Worm (Caenorhabditis elegans) whole organism, L4 larva: ENCODE measurements around the gene T10D4.6.

Experiments used
- F37D6.2 ChIP-seq: sonication (generic microtip); optimal IDR thresholded peaks from 2 replicates; lab custom pipeline; 2016; ENCODE audit warnings: mild to moderate bottlenecking, missing genetic modification characterization, missing compliant biosample characterization
- F49E8.2 ChIP-seq: sonication (generic microtip); optimal IDR thresholded peaks from 2 replicates; lab custom pipeline; 2016; ENCODE audit warnings: missing compliant biosample characterization, mild to moderate bottlenecking, missing genetic modification characterization, borderline replicate concordance
- T20F7.1 ChIP-seq: fragments of 200-800 bp; sonication (Bioruptor generic); optimal IDR thresholded peaks from 2 replicates; lab custom pipeline; 2018; ENCODE audit warnings: mild to moderate bottlenecking, missing genetic modification characterization, missing compliant biosample characterization
- T26A8.4 ChIP-seq: fragments of 200-800 bp; sonication (Bioruptor generic); IDR thresholded peaks from 2 replicates; pipeline ENCODE4 v1.3.6; 2022; ENCODE audit warnings: missing genetic modification characterization, missing compliant biosample characterization
- Y105C5A.15 ChIP-seq: fragments of 200-800 bp; sonication (Bioruptor generic); IDR thresholded peaks from 2 replicates; pipeline ENCODE4 v1.3.6; 2022; ENCODE audit warnings: missing genetic modification characterization, missing compliant biosample characterization
- Y75B8A.6 ChIP-seq: fragments of 200-800 bp; sonication (Bioruptor generic); IDR thresholded peaks from 2 replicates; pipeline ENCODE4 v1.3.6; 2022; ENCODE audit warnings: missing genetic modification reagents, missing genetic modification characterization, missing compliant biosample characterization
- aha-1 ChIP-seq: fragments of 150-350 bp; peaks from one replicate; lab custom pipeline; 2014; ENCODE audit warnings: missing biosample characterization, missing genetic modification characterization
- ceh-28 ChIP-seq: fragments of 150-350 bp; optimal IDR thresholded peaks from 2 replicates; lab custom pipeline; 2014; ENCODE audit warnings: missing biosample characterization, missing genetic modification reagents, missing genetic modification characterization
- cey-2 ChIP-seq: sonication (generic microtip); optimal IDR thresholded peaks from 3 replicates; lab custom pipeline; 2017; ENCODE audit warnings: missing genetic modification characterization, mild to moderate bottlenecking, missing compliant biosample characterization, antibody characterized with exemption, borderline replicate concordance; ENCODE audit not compliant: insufficient read depth
- daf-19 ChIP-seq: fragments of 200-800 bp; sonication (Bioruptor generic); conservative IDR thresholded peaks from 2 replicates; pipeline ENCODE4 v1.3.6; 2022; ENCODE audit warnings: missing genetic modification characterization, missing compliant biosample characterization
- daf-8 ChIP-seq: fragments of 200-800 bp; sonication (Bioruptor generic); IDR thresholded peaks from 2 replicates; pipeline ENCODE4 v1.3.6; 2022; ENCODE audit warnings: missing genetic modification characterization, missing compliant biosample characterization
- dmd-9 ChIP-seq: fragments of 200-800 bp; sonication (Bioruptor generic); IDR thresholded peaks from 2 replicates; pipeline ENCODE4 v1.3.6; 2022; ENCODE audit warnings: missing genetic modification reagents, missing genetic modification characterization, missing compliant biosample characterization
- fos-1 ChIP-seq: fragments of 150-350 bp; optimal IDR thresholded peaks from 2 replicates; lab custom pipeline; 2014; ENCODE audit warnings: missing biosample characterization, missing genetic modification characterization
- gei-8 ChIP-seq: fragments of 200-800 bp; sonication (Bioruptor generic); optimal IDR thresholded peaks from 2 replicates; lab custom pipeline; 2018; ENCODE audit warnings: mild to moderate bottlenecking, missing genetic modification characterization, missing compliant biosample characterization
- hlh-11 ChIP-seq: fragments of 200-800 bp; sonication (Bioruptor generic); optimal IDR thresholded peaks from 2 replicates; lab custom pipeline; 2018; ENCODE audit warnings: mild to moderate bottlenecking, missing genetic modification characterization, missing compliant biosample characterization
- lin-13 ChIP-seq: fragments of 150-350 bp; optimal IDR thresholded peaks from 2 replicates; lab custom pipeline; 2014; ENCODE audit warnings: missing biosample characterization, missing genetic modification reagents, missing genetic modification characterization
- lin-29 ChIP-seq: fragments of 200-800 bp; sonication (Bioruptor generic); IDR thresholded peaks from 2 replicates; pipeline ENCODE4 v1.3.6; 2022; ENCODE audit warnings: missing genetic modification reagents, missing genetic modification characterization, missing compliant biosample characterization
- lin-38 ChIP-seq: fragments of 200-800 bp; sonication (Bioruptor generic); IDR thresholded peaks from 2 replicates; pipeline ENCODE4 v1.3.6; 2022; ENCODE audit warnings: missing genetic modification reagents, missing genetic modification characterization, missing compliant biosample characterization
- lir-3 ChIP-seq: sonication (generic microtip); optimal IDR thresholded peaks from 2 replicates; lab custom pipeline; 2016; ENCODE audit warnings: mild to moderate bottlenecking, missing genetic modification characterization, missing compliant biosample characterization
- lsy-2 ChIP-seq, 2 experiments: fragments of 150-350 bp in 1 of 2; sonication (generic microtip) in 1 of 2; optimal IDR thresholded peaks; 2 replicates each; lab custom pipeline; 2014 to 2017; ENCODE audit warnings: missing biosample characterization in 2 of 2, missing genetic modification characterization in 2 of 2
- madf-5 ChIP-seq, 2 experiments: fragments of 200-800 bp; sonication (Bioruptor generic); IDR thresholded peaks; 2 replicates each; pipeline ENCODE4 v1.3.6; 2022; ENCODE audit warnings: missing compliant biosample characterization in 2 of 2, missing genetic modification characterization in 2 of 2
- mdl-1 ChIP-seq, 2 experiments: fragments of 150-350 bp in 1 of 2; sonication (generic microtip) in 1 of 2; optimal IDR thresholded peaks; 2 replicates each; lab custom pipeline; 2014 to 2017; ENCODE audit warnings: missing biosample characterization in 2 of 2, missing genetic modification characterization in 2 of 2
- mep-1 ChIP-seq: fragments of 150-350 bp; sonication (generic microtip); optimal IDR thresholded peaks from 3 replicates; lab custom pipeline; 2014; ENCODE audit warnings: missing biosample characterization, missing genetic modification characterization
- mes-2 ChIP-seq: sonication (generic microtip); optimal IDR thresholded peaks from 2 replicates; lab custom pipeline; 2016; ENCODE audit warnings: missing genotype, mild to moderate bottlenecking, missing genetic modification characterization, missing compliant biosample characterization; ENCODE audit not compliant: poor library complexity, severe bottlenecking
- nhr-25 ChIP-seq: sonication (generic microtip); optimal IDR thresholded peaks from 2 replicates; lab custom pipeline; 2017; ENCODE audit warnings: missing genetic modification characterization, mild to moderate bottlenecking, missing compliant biosample characterization, antibody characterized with exemption, moderate library complexity, borderline replicate concordance; ENCODE audit not compliant: insufficient read depth
- nhr-48 ChIP-seq: sonication (generic microtip); optimal IDR thresholded peaks from 2 replicates; lab custom pipeline; 2016; ENCODE audit warnings: mild to moderate bottlenecking, missing genetic modification characterization, missing compliant biosample characterization
- nhr-6 ChIP-seq: fragments of 150-350 bp; optimal IDR thresholded peaks from 2 replicates; lab custom pipeline; 2014; ENCODE audit warnings: missing biosample characterization, missing genetic modification characterization
- nhr-76 ChIP-seq: fragments of 150-350 bp; optimal IDR thresholded peaks from 2 replicates; lab custom pipeline; 2014; ENCODE audit warnings: missing biosample characterization, missing genetic modification characterization
- pha-4 ChIP-seq, 2 experiments: fragments of 150-350 bp in 1 of 2; fragments of 200-800 bp in 1 of 2; sonication (Bioruptor generic) in 1 of 2; IDR thresholded peaks in 1 of 2; optimal IDR thresholded peaks in 1 of 2; 2 replicates each; pipeline versions ENCODE4 v1.3.6 to Lab custom; 2014 to 2022; ENCODE audit warnings: missing genetic modification characterization in 2 of 2, missing genetic modification reagents in 2 of 2, missing biosample characterization in 1 of 2, missing compliant biosample characterization in 1 of 2
- php-3 ChIP-seq: fragments of 200-800 bp; sonication (Bioruptor generic); IDR thresholded peaks from 2 replicates; pipeline ENCODE4 v1.3.6; 2022; ENCODE audit warnings: missing genetic modification reagents, missing genetic modification characterization, missing compliant biosample characterization
- rbr-2 ChIP-seq: sonication (generic microtip); optimal IDR thresholded peaks from 2 replicates; lab custom pipeline; 2016; ENCODE audit warnings: missing genotype, missing genetic modification characterization, missing compliant biosample characterization
- set-16 ChIP-seq: fragments of 200-800 bp; sonication (Bioruptor generic); IDR thresholded peaks from 2 replicates; pipeline ENCODE4 v1.3.6; 2022; ENCODE audit warnings: missing genetic modification reagents, missing genetic modification characterization, missing compliant biosample characterization
- spr-3 ChIP-seq: fragments of 200-800 bp; sonication (Bioruptor generic); optimal IDR thresholded peaks from 2 replicates; lab custom pipeline; 2018; ENCODE audit warnings: mild to moderate bottlenecking, missing genetic modification characterization, missing compliant biosample characterization
- unc-62 ChIP-seq, 3 experiments: fragments of 150-350 bp in 1 of 3; sonication (generic microtip); optimal IDR thresholded peaks in 2 of 3; peaks in 1 of 3; 1 replicate in 1 of 3; 2 replicates in 2 of 3; lab custom pipeline; 2014 to 2017; ENCODE audit warnings: missing biosample characterization in 3 of 3, missing genetic modification characterization in 3 of 3, missing genetic modification reagents in 3 of 3, missing genotype in 1 of 3
- zip-2 ChIP-seq: fragments of 150-350 bp; optimal IDR thresholded peaks from 2 replicates; lab custom pipeline; 2014; ENCODE audit warnings: missing biosample characterization, missing genetic modification characterization

The T10D4.6 gene

DNA sequence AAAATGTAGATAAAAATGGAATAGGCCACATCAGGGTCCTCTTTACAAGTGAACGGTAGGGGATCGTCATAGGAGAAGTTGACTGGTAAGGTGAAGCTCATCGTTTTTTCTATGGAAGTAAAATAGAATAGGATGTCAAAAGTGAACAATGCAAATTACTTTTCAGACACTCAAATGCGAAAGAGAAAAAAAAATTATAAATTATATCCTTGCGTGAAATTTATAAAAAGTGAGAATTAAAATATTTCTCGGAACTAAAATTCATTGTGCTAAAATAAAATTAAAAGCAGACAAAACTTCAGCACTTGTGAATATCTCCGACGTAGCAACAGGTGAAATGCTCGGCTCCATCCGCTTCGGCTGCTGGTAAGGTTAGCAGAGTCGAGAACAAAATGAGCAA is 25.8 kb upstream of the T10D4.6 start, which contains the start of gene srg-22:
srg-22 (minus strand) TSS at position 101 of the 400 bp plus-strand sequence.
- no peak for TF ChIP-seq Y75B8A.6
- TF ChIP-seq pha-4 (GFP tag; IDR thresholded peaks at IDR 0.05; lab: Robert Waterston, UW) = no peak
- TF ChIP-seq pha-4 (tag; optimal IDR thresholded peaks at IDR 0.05; lab: Kevin White, UChicago) = no peak
- no peak for TF ChIP-seq Y105C5A.15 (GFP tag; lab: Robert Waterston, UW)
- no peak for TF ChIP-seq php-3
- TF ChIP-seq daf-8 (GFP tag; lab: Robert Waterston, UW) = no peak
- TF ChIP-seq fos-1 (tag; lab: Kevin White, UChicago) = no peak
- no peak for TF ChIP-seq lin-13 (GFP tag; lab: Kevin White, UChicago)
- no peak for TF ChIP-seq mdl-1 (tag; optimal IDR thresholded peaks at IDR 0.05; lab: Kevin White, UChicago)
- no peak for TF ChIP-seq madf-5 (GFP tag; IDR thresholded peaks at IDR 0.05; lab: Robert Waterston, UW)
- TF ChIP-seq mep-1 (tag; lab: Kevin White, UChicago) = no peak
- no peak for TF ChIP-seq mes-2
- no peak for TF ChIP-seq daf-19 (GFP tag; lab: Robert Waterston, UW)
- no peak for TF ChIP-seq lsy-2 (tag; optimal IDR thresholded peaks at IDR 0.05; lab: Kevin White, UChicago)
- no peak for TF ChIP-seq lin-29 (GFP tag; lab: Robert Waterston, UW)
- TF ChIP-seq nhr-76 = no peak

DNA sequence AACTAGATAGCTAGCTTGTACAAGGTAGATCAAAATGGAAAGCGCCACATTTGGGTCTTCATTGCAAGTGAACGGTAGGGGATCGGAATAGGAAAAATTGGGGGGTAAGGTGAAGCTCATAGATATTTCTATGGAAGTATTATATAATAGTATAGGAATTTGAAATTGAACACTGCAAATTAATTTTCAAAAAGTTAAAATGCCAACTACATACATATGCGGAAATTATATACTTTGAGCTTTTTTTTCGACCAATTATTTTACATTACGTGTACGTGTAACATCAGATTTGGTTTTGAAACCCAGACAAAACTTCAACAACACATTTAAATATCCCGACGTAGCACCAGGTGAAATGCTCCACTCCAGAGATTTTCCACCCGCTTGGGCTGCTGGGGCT is 23.1 kb upstream of the T10D4.6 start, which contains the start of gene srg-23:
srg-23 (minus strand) TSS at position 101 of the 400 bp plus-strand sequence.
- TF ChIP-seq dmd-9 (GFP tag; lab: Robert Waterston, UW) = no peak
- TF ChIP-seq nhr-6 (tag; lab: Kevin White, UChicago) = no peak
- no peak for TF ChIP-seq cey-2
- TF ChIP-seq F37D6.2 = no peak
- TF ChIP-seq aha-1 (tag; lab: Kevin White, UChicago) = no peak
- no peak for TF ChIP-seq lir-3 (tag; lab: Kevin White, UChicago)
- TF ChIP-seq rbr-2 (tag; lab: Kevin White, UChicago) = no peak

DNA sequence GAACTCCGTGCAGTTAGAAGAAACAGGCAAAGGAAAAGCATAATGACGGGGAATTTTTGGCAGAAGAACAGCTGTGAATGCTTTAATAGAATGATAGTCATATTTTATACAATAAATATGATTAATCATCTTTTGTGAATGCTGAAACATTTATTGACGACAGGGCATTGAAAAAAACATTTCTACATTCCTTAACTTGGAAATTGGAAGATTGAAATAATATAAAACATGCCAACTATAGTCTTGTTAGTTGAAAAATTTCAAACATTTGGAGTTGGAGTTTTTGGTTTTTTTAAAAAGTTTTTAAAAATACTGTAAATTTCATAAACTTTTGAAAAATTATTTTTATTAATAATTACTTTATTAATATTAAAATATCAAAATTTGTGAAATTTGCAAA is 22.3 kb upstream of the T10D4.6 start, which contains the start of gene Y25C1A.14:
Y25C1A.14 (minus strand) TSS at position 101 of the 400 bp plus-strand sequence.
- no peak for TF ChIP-seq gei-8 (GFP tag; lab: Kevin White, UChicago)
- TF ChIP-seq lin-38 = no peak
- no peak for TF ChIP-seq lir-3 (tag; lab: Kevin White, UChicago)
- TF ChIP-seq hlh-11 = no peak
- TF ChIP-seq unc-62 (GFP tag; optimal IDR thresholded peaks at IDR 0.05 in 1 of 2; lab: Kevin White, UChicago) = no peak
- no peak for TF ChIP-seq unc-62 (tag; optimal IDR thresholded peaks at IDR 0.05; lab: Kevin White, UChicago)
- no peak for TF ChIP-seq daf-19 (GFP tag; lab: Robert Waterston, UW)
- no peak for TF ChIP-seq set-16 (GFP tag; lab: Robert Waterston, UW)
- no peak for TF ChIP-seq nhr-6 (tag; lab: Kevin White, UChicago)
- TF ChIP-seq spr-3 (GFP tag; lab: Kevin White, UChicago) = no peak
- TF ChIP-seq ceh-28 (tag; lab: Kevin White, UChicago) = no peak
- no peak for TF ChIP-seq nhr-48 (tag; lab: Kevin White, UChicago)
- no peak for TF ChIP-seq nhr-25
- TF ChIP-seq php-3 = no peak
- TF ChIP-seq T26A8.4 (GFP tag; lab: Robert Waterston, UW) = no peak
- no peak for TF ChIP-seq F49E8.2 (tag; lab: Kevin White, UChicago)
- TF ChIP-seq zip-2 (tag; lab: Kevin White, UChicago) = no peak
- TF ChIP-seq T20F7.1 (GFP tag; lab: Kevin White, UChicago) = no peak
- TF ChIP-seq fos-1 (tag; lab: Kevin White, UChicago) = no peak
